Worm (Caenorhabditis elegans): ENCODE measurements around the gene zhp-4.

Gene zhp-4

ce11 chrV:19125812-19126211 lies 24.2 kb upstream of the zhp-4 start:
- peak; percentile 95 for TF ChIP-seq K12H6.12 (tag; optimal IDR thresholded peaks at IDR 0.05)
- TF ChIP-seq attf-5 (GFP tag; optimal IDR thresholded peaks at IDR 0.05) = peak; percentile 53
- TF ChIP-seq nhr-27 (tag; optimal IDR thresholded peaks at IDR 0.05) = no peak
- TF ChIP-seq nhr-179 (tag; optimal IDR thresholded peaks at IDR 0.05) = no peak
- peak; percentile 74; the same call in 1 of the 2 replicates for TF ChIP-seq bed-2 (GFP tag; IDR thresholded peaks at IDR 0.05)
- TF ChIP-seq ccch-3 (GFP tag; optimal IDR thresholded peaks at IDR 0.05) = no peak
- peak; percentile 55 for TF ChIP-seq F52B5.7 (tag; optimal IDR thresholded peaks at IDR 0.05)
- TF ChIP-seq C06A6.2 (GFP tag; conservative IDR thresholded peaks at IDR 0.05) = 0 out of 2 replicates have a peak, but pooled peaks have one; percentile 26
- TF ChIP-seq egrh-3 (GFP tag; IDR thresholded peaks at IDR 0.05) = peak; percentile 89
- TF ChIP-seq ceh-79 (tag; optimal IDR thresholded peaks at IDR 0.05) = peak; percentile 23
- no peak for TF ChIP-seq Y95B8A.8 (GFP tag; IDR thresholded peaks at IDR 0.05)
- TF ChIP-seq K11D2.4 (GFP tag; IDR thresholded peaks at IDR 0.05) = 0 out of 2 replicates have a peak, but pooled peaks have one; percentile 48
- TF ChIP-seq lsy-27 (tag; optimal IDR thresholded peaks at IDR 0.05; ENCODE audit: borderline replicate concordance, insufficient read depth) = no peak
- peak; percentile 89 for TF ChIP-seq nfyb-1 (GFP tag; IDR thresholded peaks at IDR 0.05)
- TF ChIP-seq repo-1 (tag; optimal IDR thresholded peaks at IDR 0.05) = no peak
- peak; percentile 6 for TF ChIP-seq somi-1 (GFP tag; optimal IDR thresholded peaks at IDR 0.05)
- peak; percentile 40 for TF ChIP-seq snpc-1.3 (tag; optimal IDR thresholded peaks at IDR 0.05; ENCODE audit: insufficient read depth)
- peak; percentile 29 for TF ChIP-seq F33H1.4 (GFP tag; IDR thresholded peaks at IDR 0.05)
- no peak for TF ChIP-seq F57C9.4 (tag; optimal IDR thresholded peaks at IDR 0.05)
- TF ChIP-seq ceh-100 (GFP tag; IDR thresholded peaks at IDR 0.05) = peak; percentile 45; the same call in 1 of the 2 replicates
- TF ChIP-seq madf-8 (GFP tag; conservative IDR thresholded peaks at IDR 0.05) = no peak
- peak; percentile 77 for TF ChIP-seq D2030.7 (GFP tag; IDR thresholded peaks at IDR 0.05)
- TF ChIP-seq egl-18 (GFP tag; IDR thresholded peaks at IDR 0.05) = no peak
- no peak for TF ChIP-seq akir-1 (GFP tag; optimal IDR thresholded peaks at IDR 0.05)
- TF ChIP-seq rpc-1 (optimal IDR thresholded peaks at IDR 0.05) = peak; percentile 83
- peak; percentile 83 for TF ChIP-seq rpc-1 (tag; optimal IDR thresholded peaks at IDR 0.05)
- TF ChIP-seq sptf-2 (GFP tag; optimal IDR thresholded peaks at IDR 0.05) = peak; percentile 66
- no peak for TF ChIP-seq unc-62 (GFP tag; optimal IDR thresholded peaks at IDR 0.05)
- TF ChIP-seq zim-3 (tag; optimal IDR thresholded peaks at IDR 0.05) = peak; percentile 51
- TF ChIP-seq him-1 (tag; optimal IDR thresholded peaks at IDR 0.05) = no peak
- no peak for TF ChIP-seq dox-1 (GFP tag; IDR thresholded peaks at IDR 0.05)
- no peak for TF ChIP-seq nfya-2 (GFP tag; IDR thresholded peaks at IDR 0.05)
- TF ChIP-seq hmg-20 (GFP tag; IDR thresholded peaks at IDR 0.05) = no peak; the same call in none of the 2 replicates
- TF ChIP-seq dpff-1 (tag; optimal IDR thresholded peaks at IDR 0.05) = no peak
- TF ChIP-seq sdz-38 (tag; optimal IDR thresholded peaks at IDR 0.05) = no peak
- TF ChIP-seq F49E8.2 (tag; optimal IDR thresholded peaks at IDR 0.05; ENCODE audit: insufficient read depth) = peak; percentile 58
- no peak for TF ChIP-seq dpl-1 (GFP tag; optimal IDR thresholded peaks at IDR 0.05)
- TF ChIP-seq F57A8.1 (GFP tag; optimal IDR thresholded peaks at IDR 0.05) = no peak
- peak; percentile 69 for TF ChIP-seq B0336.3 (GFP tag; IDR thresholded peaks at IDR 0.05)
- TF ChIP-seq cebp-1 (GFP tag; IDR thresholded peaks at IDR 0.05) = no peak
- peak; percentile 79 for TF ChIP-seq cebp-1 (tag; optimal IDR thresholded peaks at IDR 0.05)
- TF ChIP-seq F37B4.10 (GFP tag; IDR thresholded peaks at IDR 0.05) = no peak
- TF ChIP-seq nfya-1 (tag; optimal IDR thresholded peaks at IDR 0.05; ENCODE audit: borderline replicate concordance, insufficient read depth) = no peak
- no peak for TF ChIP-seq lag-1 (GFP tag; IDR thresholded peaks at IDR 0.05)
- 0 out of 2 replicates have a peak, but pooled peaks have one; percentile 44 for TF ChIP-seq bed-1 (GFP tag; IDR thresholded peaks at IDR 0.05)
- TF ChIP-seq ztf-22 (GFP tag; optimal IDR thresholded peaks at IDR 0.05) = peak; percentile 33
- TF ChIP-seq ZK185.1 (tag; optimal IDR thresholded peaks at IDR 0.05; ENCODE audit: poor library complexity, severe bottlenecking) = no peak
- TF ChIP-seq sea-2 (GFP tag; IDR thresholded peaks at IDR 0.05) = no peak
- TF ChIP-seq ztf-18 (tag; optimal IDR thresholded peaks at IDR 0.05) = peak; percentile 69

Measured in whole organism, young adult.